Worm (Caenorhabditis elegans) whole organism, late embryonic: ENCODE results near the gene C03B1.17.

Source experiments
- K02D7.2 ChIP-seq: sonication (generic microtip); optimal IDR thresholded peaks from 2 replicates; lab custom pipeline; 2017; ENCODE audit warnings: mild to moderate bottlenecking, missing genetic modification characterization, missing compliant biosample characterization
- T23F11.4 ChIP-seq: fragments of 200-800 bp; sonication (Bioruptor generic); optimal IDR thresholded peaks from 2 replicates; lab custom pipeline; 2018; ENCODE audit warnings: mild to moderate bottlenecking, missing genetic modification characterization, missing compliant biosample characterization
- ahr-1 ChIP-seq: sonication (generic microtip); optimal IDR thresholded peaks from 2 replicates; lab custom pipeline; 2016; ENCODE audit warnings: missing genetic modification characterization, missing compliant biosample characterization
- ama-1 ChIP-seq: fragments of 150-350 bp; optimal IDR thresholded peaks from 2 replicates; lab custom pipeline; 2014
- ceh-18 ChIP-seq: sonication (generic microtip); optimal IDR thresholded peaks from 2 replicates; lab custom pipeline; 2016; ENCODE audit warnings: missing genetic modification characterization, missing compliant biosample characterization
- ceh-22 ChIP-seq: sonication (generic microtip); optimal IDR thresholded peaks from 2 replicates; lab custom pipeline; 2017; ENCODE audit warnings: missing biosample characterization, missing genetic modification characterization
- ceh-24 ChIP-seq: sonication (generic microtip); optimal IDR thresholded peaks from 2 replicates; lab custom pipeline; 2016; ENCODE audit warnings: mild to moderate bottlenecking, missing genetic modification characterization, missing compliant biosample characterization
- ceh-31 ChIP-seq: sonication (generic microtip); optimal IDR thresholded peaks from 2 replicates; lab custom pipeline; 2016; ENCODE audit warnings: missing genetic modification characterization, missing compliant biosample characterization
- ceh-45 ChIP-seq: fragments of 200-800 bp; sonication (Bioruptor generic); IDR thresholded peaks from 2 replicates; pipeline ENCODE4 v1.3.6; 2022; ENCODE audit warnings: missing genetic modification reagents, missing genetic modification characterization, missing compliant biosample characterization
- dmd-4 ChIP-seq: sonication (generic microtip); optimal IDR thresholded peaks from 2 replicates; lab custom pipeline; 2016; ENCODE audit warnings: borderline replicate concordance, missing genetic modification characterization, missing compliant biosample characterization
- dve-1 ChIP-seq: sonication (generic microtip); optimal IDR thresholded peaks from 2 replicates; lab custom pipeline; 2017; ENCODE audit warnings: antibody characterized with exemption, mild to moderate bottlenecking, missing genetic modification characterization, missing compliant biosample characterization
- elt-4 ChIP-seq: sonication (generic microtip); optimal IDR thresholded peaks from 2 replicates; lab custom pipeline; 2016; ENCODE audit warnings: missing genetic modification characterization, missing compliant biosample characterization
- ets-4 ChIP-seq: sonication (generic microtip); optimal IDR thresholded peaks from 2 replicates; lab custom pipeline; 2016; ENCODE audit warnings: missing genetic modification characterization, missing compliant biosample characterization
- fax-1 ChIP-seq: sonication (generic microtip); optimal IDR thresholded peaks from 2 replicates; lab custom pipeline; 2016; ENCODE audit warnings: missing genotype, missing genetic modification characterization, missing compliant biosample characterization
- fkh-6 ChIP-seq: sonication (generic microtip); optimal IDR thresholded peaks from 2 replicates; lab custom pipeline; 2016; ENCODE audit warnings: missing genetic modification characterization, missing compliant biosample characterization
- gmeb-2 ChIP-seq: sonication (generic microtip); optimal IDR thresholded peaks from 2 replicates; lab custom pipeline; 2016; ENCODE audit warnings: missing genetic modification characterization, inconsistent platforms, missing compliant biosample characterization
- hlh-15 ChIP-seq: sonication (generic microtip); optimal IDR thresholded peaks from 2 replicates; lab custom pipeline; 2016; ENCODE audit warnings: missing genetic modification characterization, missing compliant biosample characterization
- hlh-8 ChIP-seq: sonication (generic microtip); optimal IDR thresholded peaks from 2 replicates; lab custom pipeline; 2016; ENCODE audit warnings: missing genotype, missing genetic modification characterization, missing compliant biosample characterization
- mec-3 ChIP-seq: sonication (generic microtip); optimal IDR thresholded peaks from 2 replicates; lab custom pipeline; 2016; ENCODE audit warnings: borderline replicate concordance, missing genetic modification characterization, missing compliant biosample characterization
- nhr-11 ChIP-seq: fragments of 150-350 bp; optimal IDR thresholded peaks from 2 replicates; lab custom pipeline; 2014; ENCODE audit warnings: missing biosample characterization, missing genetic modification characterization
- nhr-232 ChIP-seq: sonication (generic microtip); optimal IDR thresholded peaks from 2 replicates; lab custom pipeline; 2016; ENCODE audit warnings: missing genetic modification characterization, missing compliant biosample characterization
- npax-4 ChIP-seq: sonication (generic microtip); optimal IDR thresholded peaks from 2 replicates; lab custom pipeline; 2016; ENCODE audit warnings: missing genetic modification characterization, missing compliant biosample characterization
- odd-2 ChIP-seq: sonication (generic microtip); optimal IDR thresholded peaks from 2 replicates; lab custom pipeline; 2017; ENCODE audit warnings: antibody characterized with exemption, mild to moderate bottlenecking, missing genetic modification characterization, missing compliant biosample characterization
- pag-3 ChIP-seq: sonication (generic microtip); optimal IDR thresholded peaks from 2 replicates; lab custom pipeline; 2016; ENCODE audit warnings: missing compliant biosample characterization, missing genetic modification characterization, borderline replicate concordance
- pha-2 ChIP-seq: sonication (generic microtip); optimal IDR thresholded peaks from 2 replicates; lab custom pipeline; 2017; ENCODE audit warnings: mild to moderate bottlenecking, missing genetic modification characterization, missing compliant biosample characterization
- pha-4 ChIP-seq: fragments of 150-350 bp; optimal IDR thresholded peaks from 2 replicates; lab custom pipeline; 2018; ENCODE audit warnings: missing biosample characterization, missing genetic modification reagents, missing genetic modification characterization
- pros-1 ChIP-seq: fragments of 150-350 bp; optimal IDR thresholded peaks from 2 replicates; lab custom pipeline; 2014; ENCODE audit warnings: missing biosample characterization, missing genetic modification reagents, missing genetic modification characterization
- ref-2 ChIP-seq: sonication (generic microtip); optimal IDR thresholded peaks from 2 replicates; lab custom pipeline; 2016; ENCODE audit warnings: missing genetic modification characterization, missing compliant biosample characterization
- rnt-1 ChIP-seq: sonication (generic microtip); optimal IDR thresholded peaks from 2 replicates; lab custom pipeline; 2016; ENCODE audit warnings: missing genetic modification characterization, missing compliant biosample characterization
- sox-2 ChIP-seq: fragments of 200-800 bp; sonication (Bioruptor generic); IDR thresholded peaks from 2 replicates; pipeline ENCODE4 v1.3.6; 2022; ENCODE audit warnings: missing genetic modification reagents, missing genetic modification characterization, missing compliant biosample characterization
- sox-4 ChIP-seq: sonication (generic microtip); optimal IDR thresholded peaks from 2 replicates; lab custom pipeline; 2017; ENCODE audit warnings: mild to moderate bottlenecking, missing genetic modification characterization, inconsistent platforms, missing compliant biosample characterization
- tbx-2 ChIP-seq: sonication (generic microtip); optimal IDR thresholded peaks from 2 replicates; lab custom pipeline; 2016; ENCODE audit warnings: missing genetic modification characterization, missing compliant biosample characterization
- tbx-7 ChIP-seq: sonication (generic microtip); optimal IDR thresholded peaks from 2 replicates; lab custom pipeline; 2016; ENCODE audit warnings: missing genotype, missing genetic modification characterization, missing compliant biosample characterization
- ttx-3 ChIP-seq: sonication (generic microtip); optimal IDR thresholded peaks from 2 replicates; lab custom pipeline; 2016; ENCODE audit warnings: missing genetic modification reagents, missing genetic modification characterization, missing compliant biosample characterization
- unc-3 ChIP-seq, 2 experiments: fragments of 200-800 bp in 1 of 2; sonication (Bioruptor generic) in 1 of 2; sonication (generic microtip) in 1 of 2; conservative IDR thresholded peaks in 1 of 2; optimal IDR thresholded peaks in 1 of 2; 2 replicates each; pipeline versions ENCODE4 v1.3.6 to Lab custom; 2016 to 2022; ENCODE audit warnings: missing compliant biosample characterization in 2 of 2, missing genetic modification characterization in 2 of 2, missing genetic modification reagents in 1 of 2
- unc-42 ChIP-seq: sonication (generic microtip); optimal IDR thresholded peaks from 2 replicates; lab custom pipeline; 2016; ENCODE audit warnings: missing genotype, missing genetic modification characterization, missing compliant biosample characterization
- zip-5 ChIP-seq: sonication (generic microtip); optimal IDR thresholded peaks from 2 replicates; lab custom pipeline; 2016; ENCODE audit warnings: missing genetic modification characterization, missing compliant biosample characterization
- ztf-16 ChIP-seq: sonication (generic microtip); optimal IDR thresholded peaks from 2 replicates; lab custom pipeline; 2017; ENCODE audit warnings: missing genetic modification characterization, missing compliant biosample characterization

The C03B1.17 gene

DNA sequence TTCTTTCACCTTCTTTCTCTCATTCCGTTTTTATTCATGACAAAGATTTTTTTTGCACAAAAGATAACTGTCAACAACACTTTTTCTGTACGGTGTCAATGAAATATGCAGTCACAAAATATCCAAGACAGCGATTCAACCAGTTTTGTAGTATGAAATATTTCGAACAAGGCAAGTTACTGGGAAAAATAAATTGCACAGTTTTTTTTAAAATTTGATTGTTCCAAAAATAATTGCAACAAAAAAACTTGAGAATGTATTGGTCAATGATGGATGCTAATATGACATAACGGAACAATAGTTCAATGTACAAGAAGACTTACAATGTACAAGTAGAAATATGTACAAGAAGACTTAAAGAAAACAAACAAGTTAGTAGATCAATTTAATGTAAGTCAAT is 27.7 kb upstream of the C03B1.17 start:
- TF ChIP-seq mec-3 (tag; lab: Kevin White, UChicago) (no peak), fax-1 (tag; lab: Kevin White, UChicago) (no peak), T23F11.4 (no peak), pha-4 (tag; lab: Kevin White, UChicago) (no peak), ztf-16 (tag; lab: Kevin White, UChicago) (no peak), ceh-31 (tag; lab: Kevin White, UChicago) (no peak), ceh-18 (no peak), zip-5 (tag; lab: Kevin White, UChicago) (no peak)

DNA sequence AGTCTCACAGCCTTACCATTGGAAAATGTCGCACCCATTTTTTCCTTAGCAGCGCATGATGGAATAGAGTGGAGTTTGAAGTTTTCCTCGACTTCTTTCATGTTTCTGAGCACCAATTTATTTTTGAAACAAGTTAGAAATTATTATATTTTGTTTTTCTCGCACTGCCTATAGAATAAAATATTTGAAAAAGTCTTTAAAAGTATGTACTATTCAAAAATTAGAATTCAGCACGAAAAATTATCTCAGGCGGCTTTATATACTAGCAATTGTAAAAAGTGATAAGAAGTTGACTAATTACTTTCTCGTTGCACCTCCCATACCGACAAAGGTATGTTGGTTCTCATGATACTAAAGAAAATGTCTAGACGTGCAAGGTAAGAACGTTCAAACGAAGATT is 26.4 kb upstream of the C03B1.17 start, which contains the start of gene C03B1.9:
Gene C03B1.9, minus strand, starts transcription at position 101 of the 400 bp plus-strand sequence.
- TF ChIP-seq elt-4 = no peak
- no peak for TF ChIP-seq hlh-8 (tag; lab: Kevin White, UChicago)
- no peak for TF ChIP-seq gmeb-2
- no peak for TF ChIP-seq pros-1 (tag; lab: Kevin White, UChicago)
- TF ChIP-seq sox-2 = no peak
- no peak for TF ChIP-seq sox-4 (tag; lab: Kevin White, UChicago)
- no peak for TF ChIP-seq ahr-1 (tag; lab: Kevin White, UChicago)
- TF ChIP-seq T23F11.4 = no peak
- no peak for TF ChIP-seq K02D7.2 (tag; lab: Kevin White, UChicago)
- TF ChIP-seq dve-1 (tag; lab: Kevin White, UChicago) = no peak
- no peak for TF ChIP-seq ceh-45
- TF ChIP-seq pha-2 (tag; lab: Kevin White, UChicago) = no peak
- TF ChIP-seq pag-3 = no peak
- TF ChIP-seq tbx-2 (tag; lab: Kevin White, UChicago) = no peak
- no peak for TF ChIP-seq fkh-6 (tag; lab: Kevin White, UChicago)
- no peak for TF ChIP-seq tbx-7 (tag; lab: Kevin White, UChicago)
- TF ChIP-seq rnt-1 (tag; lab: Kevin White, UChicago) = no peak
- TF ChIP-seq ceh-22 (tag; lab: Kevin White, UChicago) = no peak
- TF ChIP-seq ets-4 (tag; lab: Kevin White, UChicago) = no peak
- no peak for TF ChIP-seq nhr-11 (tag; lab: Kevin White, UChicago)

DNA sequence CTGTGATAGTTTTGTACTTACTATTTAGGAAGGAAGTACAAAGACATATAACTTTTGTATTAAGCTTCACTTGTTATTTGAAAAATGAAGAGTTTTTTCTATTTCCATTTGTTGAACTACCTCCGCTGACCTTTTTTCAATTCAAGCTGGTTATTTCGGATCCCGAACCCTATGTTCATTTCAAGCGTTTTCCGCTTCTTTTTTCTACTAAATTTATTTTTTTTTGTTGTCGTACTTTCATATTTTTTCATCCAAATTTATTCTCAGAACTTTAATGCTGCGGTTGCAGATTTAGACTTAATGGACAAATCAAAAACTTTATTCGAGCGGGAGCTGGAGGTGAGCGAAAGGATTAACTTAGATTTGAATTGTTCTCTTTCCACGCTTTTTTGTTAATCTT is 23.4 kb upstream of the C03B1.17 start, which contains the start of gene C03B1.6:
Gene C03B1.6, plus strand, starts transcription at position 301 of the 400 bp plus-strand sequence.
- no peak for TF ChIP-seq hlh-15 (tag; lab: Kevin White, UChicago)
- TF ChIP-seq gmeb-2 = no peak
- no peak for TF ChIP-seq ref-2
- no peak for TF ChIP-seq nhr-232 (tag; lab: Kevin White, UChicago)
- TF ChIP-seq, all 69 proteins: peak for 0

ce11 chrX:6353763-6354162 is 19.7 kb upstream of the C03B1.17 start:
- TF ChIP-seq ahr-1 (tag; lab: Kevin White, UChicago) (no peak), ceh-22 (tag; lab: Kevin White, UChicago) (no peak), npax-4 (tag; lab: Kevin White, UChicago) (no peak), ama-1 (lab: Kevin White, UChicago) (no peak), gmeb-2 (no peak), odd-2 (tag; lab: Kevin White, UChicago) (no peak), ztf-16 (tag; lab: Kevin White, UChicago) (no peak), ceh-24 (tag; lab: Kevin White, UChicago) (no peak), unc-3 (GFP tag; conservative IDR thresholded peaks at IDR 0.05; lab: Robert Waterston, UW) (no peak), unc-3 (tag; optimal IDR thresholded peaks at IDR 0.05; lab: Kevin White, UChicago) (no peak), ceh-45 (no peak), sox-2 (no peak), hlh-8 (tag; lab: Kevin White, UChicago) (no peak), nhr-11 (tag; lab: Kevin White, UChicago) (no peak), ets-4 (tag; lab: Kevin White, UChicago) (no peak), unc-42 (no peak), dmd-4 (tag; lab: Kevin White, UChicago) (no peak), ttx-3 (tag; lab: Kevin White, UChicago) (no peak), pha-4 (tag; lab: Kevin White, UChicago) (no peak)
